Worm (Caenorhabditis elegans): ENCODE measurements around the gene lgc-18.
A peak's percentile ranks its signal among the peaks of the same experiment; 100 is the strongest.

The lgc-18 gene

ce11 chrX:12158641-12159040 is 33.2 kb downstream of the lgc-18 start:
- no peak for TF ChIP-seq nhr-129 (tag; optimal IDR thresholded peaks at IDR 0.05)
- peak; percentile 5 for TF ChIP-seq unc-55 (GFP tag; optimal IDR thresholded peaks at IDR 0.05)
- no peak for TF ChIP-seq skn-1 (tag; optimal IDR thresholded peaks at IDR 0.05)
- no peak for TF ChIP-seq unc-62 (GFP tag; optimal IDR thresholded peaks at IDR 0.05)
- no peak for TF ChIP-seq ceh-82 (tag; optimal IDR thresholded peaks at IDR 0.05)
- TF ChIP-seq sma-9 (GFP tag; optimal IDR thresholded peaks at IDR 0.05), result peak; percentile 4
- TF ChIP-seq sma-9 (tag; optimal IDR thresholded peaks at IDR 0.05), result no peak
- TF ChIP-seq dmd-4 (tag; optimal IDR thresholded peaks at IDR 0.05), result no peak
- no peak for TF ChIP-seq R02D3.7 (tag; optimal IDR thresholded peaks at IDR 0.05)
- TF ChIP-seq lin-13 (GFP tag; optimal IDR thresholded peaks at IDR 0.05), result no peak
- TF ChIP-seq fos-1 (tag; optimal IDR thresholded peaks at IDR 0.05), result no peak
- no peak for TF ChIP-seq mbf-1 (tag; optimal IDR thresholded peaks at IDR 0.05)
- TF ChIP-seq peb-1 (tag; optimal IDR thresholded peaks at IDR 0.05), result no peak
- no peak for TF ChIP-seq egl-27 (tag; optimal IDR thresholded peaks at IDR 0.05)
- TF ChIP-seq sem-4 (tag; optimal IDR thresholded peaks at IDR 0.05), result peak; percentile 4
- no peak for TF ChIP-seq nhr-12 (tag; optimal IDR thresholded peaks at IDR 0.05)
- no peak for TF ChIP-seq C34F6.9 (tag; optimal IDR thresholded peaks at IDR 0.05)
- no peak for TF ChIP-seq nhr-21 (tag; optimal IDR thresholded peaks at IDR 0.05)
- no peak for TF ChIP-seq nhr-77 (tag; optimal IDR thresholded peaks at IDR 0.05)
- TF ChIP-seq F13H6.1 (tag; optimal IDR thresholded peaks at IDR 0.05), result no peak
- no peak for TF ChIP-seq ama-1 (optimal IDR thresholded peaks at IDR 0.05)

ce11 chrX:12160002-12160690 is 34.7 kb downstream of the lgc-18 start, which contains the start of gene F57G12.2:
Gene F57G12.2 (minus strand): TSS chrX:12160052.
- TF ChIP-seq nhr-77 (tag; optimal IDR thresholded peaks at IDR 0.05) (no peak), F13H6.1 (tag; optimal IDR thresholded peaks at IDR 0.05) (peak; percentile 22), nhr-21 (tag; optimal IDR thresholded peaks at IDR 0.05) (peak; percentile 1), sem-4 (tag; optimal IDR thresholded peaks at IDR 0.05) (peak; percentile 36)

- no peak for TF ChIP-seq elt-1 (tag; optimal IDR thresholded peaks at IDR 0.05)
- TF ChIP-seq ama-1 (optimal IDR thresholded peaks at IDR 0.05), result no peak
- no peak for TF ChIP-seq sma-3 (GFP tag; optimal IDR thresholded peaks at IDR 0.05)
- TF ChIP-seq ztf-11 (tag; optimal IDR thresholded peaks at IDR 0.05), result no peak
- no peak for TF ChIP-seq mab-5 (tag; optimal IDR thresholded peaks at IDR 0.05)
- no peak for TF ChIP-seq nhr-21 (tag; optimal IDR thresholded peaks at IDR 0.05)
- TF ChIP-seq gmeb-1 (tag; optimal IDR thresholded peaks at IDR 0.05), result no peak
- TF ChIP-seq sma-9 (GFP tag; optimal IDR thresholded peaks at IDR 0.05), result no peak
- no peak for TF ChIP-seq sma-9 (tag; optimal IDR thresholded peaks at IDR 0.05)
- no peak for TF ChIP-seq sem-4 (tag; optimal IDR thresholded peaks at IDR 0.05)
- no peak for TF ChIP-seq ceh-16 (tag; optimal IDR thresholded peaks at IDR 0.05)
- no peak for TF ChIP-seq nhr-23 (tag; optimal IDR thresholded peaks at IDR 0.05)
- no peak for TF ChIP-seq unc-55 (GFP tag; optimal IDR thresholded peaks at IDR 0.05)
- TF ChIP-seq Y55F3AM.14 (GFP tag; optimal IDR thresholded peaks at IDR 0.05), result no peak
- TF ChIP-seq nhr-6 (tag; optimal IDR thresholded peaks at IDR 0.05), result no peak
- TF ChIP-seq crh-2 (tag; optimal IDR thresholded peaks at IDR 0.05), result no peak
- TF ChIP-seq nhr-129 (tag; optimal IDR thresholded peaks at IDR 0.05), result no peak
- TF ChIP-seq aly-2 (tag; optimal IDR thresholded peaks at IDR 0.05), result no peak
- TF ChIP-seq nhr-11 (tag; optimal IDR thresholded peaks at IDR 0.05), result no peak
Measured at ce11 chrX:12162659-12163058, 37.3 kb downstream of the lgc-18 start.

- peak; percentile 47 for TF ChIP-seq nhr-25 (tag; optimal IDR thresholded peaks at IDR 0.05)
- TF ChIP-seq lsy-2 (tag; optimal IDR thresholded peaks at IDR 0.05), result no peak
- no peak for TF ChIP-seq ztf-1 (GFP tag; conservative IDR thresholded peaks at IDR 0.05)
- TF ChIP-seq mab-5 (tag; optimal IDR thresholded peaks at IDR 0.05), result no peak
- peak; percentile 42 for TF ChIP-seq sem-4 (tag; optimal IDR thresholded peaks at IDR 0.05)
- TF ChIP-seq skn-1 (tag; optimal IDR thresholded peaks at IDR 0.05), result no peak
- no peak for TF ChIP-seq aly-2 (tag; optimal IDR thresholded peaks at IDR 0.05)
- TF ChIP-seq unc-39 (tag; optimal IDR thresholded peaks at IDR 0.05), result no peak
- no peak for TF ChIP-seq ztf-4 (tag; optimal IDR thresholded peaks at IDR 0.05)
- no peak for TF ChIP-seq nhr-21 (tag; optimal IDR thresholded peaks at IDR 0.05)
Measured at ce11 chrX:12164047-12164446, 38.6 kb downstream of the lgc-18 start.

All from whole organism, L2 larva.